Fruit fly (Drosophila melanogaster) whole organism, embryonic: ENCODE data around the gene Or74a.

Experiments used
- Awh ChIP-seq: fragments of 200-800 bp; sonication (Bioruptor generic); IDR thresholded peaks from 2 replicates; pipeline ENCODE4, ENCODE4 v1.3.6; 2022; ENCODE audit warnings: missing biosample characterization, missing genetic modification characterization
- CG10267 ChIP-seq: fragments of 200-800 bp; sonication (Bioruptor generic); optimal IDR thresholded peaks from 2 replicates; lab custom pipeline; 2018; ENCODE audit warnings: missing biosample characterization, mild to moderate bottlenecking, missing genetic modification characterization, moderate library complexity
- CG10959 ChIP-seq: fragments of 200-800 bp; sonication (Bioruptor generic); IDR thresholded peaks from 2 replicates; pipeline ENCODE4 v1.3.6; 2022; ENCODE audit warnings: missing biosample characterization, missing genetic modification characterization
- CG11504 ChIP-seq: fragments of 200-800 bp; sonication (Bioruptor generic); optimal IDR thresholded peaks from 3 replicates; lab custom pipeline; 2019; ENCODE audit warnings: missing biosample characterization, mild to moderate bottlenecking, missing genetic modification characterization, moderate library complexity
- CG12219 ChIP-seq: fragments of 200-800 bp; sonication (Bioruptor generic); optimal IDR thresholded peaks from 3 replicates; lab custom pipeline; 2018; ENCODE audit warnings: missing biosample characterization, mild to moderate bottlenecking, missing genetic modification characterization
- CG14667 ChIP-seq: fragments of 200-800 bp; sonication (Bioruptor generic); IDR thresholded peaks from 2 replicates; pipeline ENCODE4 v1.3.6; 2022; ENCODE audit warnings: missing biosample characterization, missing genetic modification characterization
- CG15696 ChIP-seq: fragments of 200-800 bp; sonication (Bioruptor generic); optimal IDR thresholded peaks from 2 replicates; lab custom pipeline; 2019; ENCODE audit warnings: missing biosample characterization, mild to moderate bottlenecking, missing genetic modification characterization, moderate library complexity
- CG17385 ChIP-seq: fragments of 200-800 bp; sonication (Bioruptor generic); optimal IDR thresholded peaks from 3 replicates; lab custom pipeline; 2018; ENCODE audit warnings: missing biosample characterization, mild to moderate bottlenecking, missing genetic modification characterization
- CG2202 ChIP-seq: fragments of 200-800 bp; sonication (Bioruptor generic); optimal IDR thresholded peaks from 2 replicates; lab custom pipeline; 2018; ENCODE audit warnings: missing biosample characterization, mild to moderate bottlenecking, missing genetic modification characterization
- CG31224 ChIP-seq: fragments of 200-800 bp; sonication (Bioruptor generic); IDR thresholded peaks from 2 replicates; pipeline ENCODE4 v1.3.6; 2022; ENCODE audit warnings: missing biosample characterization, missing genetic modification characterization
- CG31388 ChIP-seq: fragments of 200-800 bp; sonication (Bioruptor generic); optimal IDR thresholded peaks from 2 replicates; lab custom pipeline; 2016; ENCODE audit warnings: missing biosample characterization, missing genetic modification characterization
- CG34224 ChIP-seq: fragments of 200-800 bp; sonication (Bioruptor generic); IDR thresholded peaks from 3 replicates; pipeline ENCODE4 v1.3.6; 2022; ENCODE audit warnings: missing biosample characterization, missing genetic modification characterization; ENCODE audit not compliant: partially characterized antibody
- CG4854 ChIP-seq: fragments of 200-800 bp; sonication (Bioruptor generic); optimal IDR thresholded peaks from 2 replicates; lab custom pipeline; 2016; ENCODE audit warnings: missing biosample characterization, missing genetic modification characterization, inconsistent platforms
- CG6765 ChIP-seq: fragments of 200-800 bp; sonication (Bioruptor generic); optimal IDR thresholded peaks from 3 replicates; lab custom pipeline; 2017; ENCODE audit warnings: missing biosample characterization, mild to moderate bottlenecking, missing genetic modification characterization
- CG7357 ChIP-seq: fragments of 200-800 bp; sonication (Bioruptor generic); IDR thresholded peaks from 3 replicates; pipeline ENCODE4 v1.3.6; 2022; ENCODE audit warnings: missing biosample characterization, missing genetic modification characterization
- CG7963 ChIP-seq: fragments of 200-800 bp; sonication (Bioruptor generic); IDR thresholded peaks from 3 replicates; pipeline ENCODE4 v1.3.6; 2022; ENCODE audit warnings: missing biosample characterization, missing genetic modification characterization; ENCODE audit not compliant: partially characterized antibody
- CG8359 ChIP-seq: fragments of 200-800 bp; sonication (Bioruptor generic); optimal IDR thresholded peaks from 2 replicates; lab custom pipeline; 2017; ENCODE audit warnings: missing biosample characterization, mild to moderate bottlenecking, missing genetic modification characterization, borderline replicate concordance
- CG8924 ChIP-seq: fragments of 200-800 bp; optimal IDR thresholded peaks from 3 replicates; lab custom pipeline; 2019; ENCODE audit warnings: missing biosample characterization, mild to moderate bottlenecking, missing genetic modification characterization, moderate library complexity
- CG9609 ChIP-seq: fragments of 200-800 bp; sonication (Bioruptor generic); optimal IDR thresholded peaks from 3 replicates; lab custom pipeline; 2016; ENCODE audit warnings: missing biosample characterization, missing genetic modification characterization
- E2f1 ChIP-seq: fragments of 200-800 bp; sonication (Bioruptor generic); IDR thresholded peaks from 2 replicates; pipeline ENCODE4 v1.3.6; 2022; ENCODE audit warnings: missing biosample characterization, missing genetic modification characterization
- Lpt ChIP-seq: fragments of >200 bp; optimal IDR thresholded peaks from 2 replicates; lab custom pipeline; 2018; ENCODE audit warnings: missing biosample characterization, missing genetic modification characterization
- Myb ChIP-seq: fragments of 200-800 bp; sonication (Bioruptor generic); optimal IDR thresholded peaks from 2 replicates; lab custom pipeline; 2016; ENCODE audit warnings: missing biosample characterization, missing genetic modification characterization
- NK7.1 ChIP-seq: fragments of 200-800 bp; sonication (Bioruptor generic); optimal IDR thresholded peaks from 3 replicates; lab custom pipeline; 2016; ENCODE audit warnings: missing biosample characterization, missing genetic modification characterization
- Neu2 ChIP-seq: fragments of 200-800 bp; sonication (Bioruptor generic); optimal IDR thresholded peaks from 3 replicates; lab custom pipeline; 2016; ENCODE audit warnings: missing biosample characterization, missing genetic modification characterization, borderline replicate concordance
- Nf-YA ChIP-seq: fragments of 200-800 bp; sonication (Bioruptor generic); IDR thresholded peaks from 2 replicates; pipeline ENCODE4 v1.3.6; 2022; ENCODE audit warnings: missing biosample characterization, missing genetic modification characterization
- Optix ChIP-seq: fragments of 200-800 bp; sonication (Bioruptor generic); IDR thresholded peaks from 3 replicates; pipeline ENCODE4 v1.3.6; 2022; ENCODE audit warnings: missing biosample characterization, missing genetic modification characterization
- PHDP ChIP-seq: fragments of 200-800 bp; sonication (Bioruptor generic); optimal IDR thresholded peaks from 3 replicates; lab custom pipeline; 2018; ENCODE audit warnings: missing biosample characterization, mild to moderate bottlenecking, missing genetic modification characterization, moderate library complexity
- Taf1 ChIP-seq: fragments of 200-800 bp; sonication (Bioruptor generic); IDR thresholded peaks from 2 replicates; pipeline ENCODE4 v1.3.6; 2022; ENCODE audit warnings: missing biosample characterization, missing genetic modification characterization
- aop ChIP-seq: fragments of 200-800 bp; sonication (Bioruptor generic); IDR thresholded peaks from 2 replicates; pipeline ENCODE4 v1.3.6; 2022; ENCODE audit warnings: missing biosample characterization, missing genetic modification characterization
- bowl ChIP-seq: fragments of 200-800 bp; sonication (Bioruptor generic); IDR thresholded peaks from 2 replicates; pipeline ENCODE4 v1.3.6; 2022; ENCODE audit warnings: missing biosample characterization, missing genetic modification characterization
- cwo ChIP-seq: fragments of 200-800 bp; sonication (Bioruptor generic); optimal IDR thresholded peaks from 3 replicates; lab custom pipeline; 2017; ENCODE audit warnings: missing biosample characterization, missing genetic modification characterization, mild to moderate bottlenecking, moderate library complexity, missing genetic modification reagents
- dm ChIP-seq: fragments of 200-800 bp; sonication (Bioruptor generic); optimal IDR thresholded peaks from 3 replicates; lab custom pipeline; 2016; ENCODE audit warnings: missing biosample characterization, missing genetic modification characterization
- gsb ChIP-seq: fragments of 200-800 bp; sonication (Bioruptor generic); IDR thresholded peaks from 2 replicates; pipeline ENCODE4 v1.3.6; 2022; ENCODE audit warnings: missing biosample characterization, missing genetic modification characterization
- gsb-n ChIP-seq: fragments of 200-800 bp; sonication (Bioruptor generic); optimal IDR thresholded peaks from 3 replicates; lab custom pipeline; 2018; ENCODE audit warnings: missing biosample characterization, mild to moderate bottlenecking, missing genetic modification characterization
- kni ChIP-seq: fragments of 200-800 bp; sonication (Bioruptor generic); optimal IDR thresholded peaks from 3 replicates; lab custom pipeline; 2017; ENCODE audit warnings: mild to moderate bottlenecking, missing biosample characterization, missing genetic modification reagents, missing genetic modification characterization
- knrl ChIP-seq: fragments of 200-800 bp; sonication (Bioruptor generic); IDR thresholded peaks from 3 replicates; pipeline ENCODE4 v1.3.6; 2022; ENCODE audit warnings: missing biosample characterization, missing genetic modification characterization; ENCODE audit not compliant: partially characterized antibody
- psq ChIP-seq: fragments of 200-800 bp; sonication (Bioruptor generic); optimal IDR thresholded peaks from 2 replicates; lab custom pipeline; 2017; ENCODE audit warnings: missing biosample characterization, missing genetic modification characterization
- pzg ChIP-seq: fragments of 200-800 bp; sonication (Bioruptor generic); optimal IDR thresholded peaks from 3 replicates; lab custom pipeline; 2018; ENCODE audit warnings: missing biosample characterization, mild to moderate bottlenecking, missing genetic modification characterization, moderate library complexity
- schlank ChIP-seq: fragments of 200-800 bp; sonication (Bioruptor generic); optimal IDR thresholded peaks from 2 replicates; lab custom pipeline; 2018; ENCODE audit warnings: missing biosample characterization, mild to moderate bottlenecking, missing genetic modification characterization
- shn ChIP-seq: fragments of 200-800 bp; sonication (Bioruptor generic); optimal IDR thresholded peaks from 3 replicates; lab custom pipeline; 2016; ENCODE audit warnings: missing biosample characterization, missing genetic modification characterization
- ssp ChIP-seq: fragments of 200-800 bp; sonication (Bioruptor generic); IDR thresholded peaks from 2 replicates; pipeline ENCODE4 v1.3.6; 2022; ENCODE audit warnings: missing biosample characterization, missing genetic modification characterization
- vvl ChIP-seq: fragments of 200-800 bp; sonication (Bioruptor generic); IDR thresholded peaks from 2 replicates; pipeline ENCODE4 v1.3.6; 2022; ENCODE audit warnings: missing biosample characterization, missing genetic modification characterization
- zen ChIP-seq: fragments of 200-800 bp; sonication (Bioruptor generic); optimal IDR thresholded peaks from 3 replicates; lab custom pipeline; 2018; ENCODE audit warnings: missing biosample characterization, mild to moderate bottlenecking, missing genetic modification characterization, moderate library complexity

The Or74a gene

dm6 chr3L:17352812-17353211, 23.8 kb upstream of the Or74a start (continued):
- peak; percentile 36 for TF ChIP-seq CG10267 (tag; lab: Kevin White, UChicago)
- no peak for TF ChIP-seq Taf1
- TF ChIP-seq dm (GFP tag; lab: Kevin White, UChicago): peak; percentile 79
- no peak for TF ChIP-seq CG12219 (GFP tag; lab: Kevin White, UChicago)
- TF ChIP-seq shn (GFP tag; lab: Kevin White, UChicago): no peak
- peak; percentile 53 for TF ChIP-seq Myb
- TF ChIP-seq cwo (GFP tag; lab: Kevin White, UChicago): no peak
- no peak for TF ChIP-seq gsb-n (tag; lab: Kevin White, UChicago)
- TF ChIP-seq knrl: peak; percentile 30; the same call in 1 of the 3 replicates
- no peak for TF ChIP-seq kni (GFP tag; lab: Kevin White, UChicago)
- TF ChIP-seq CG10959 (GFP tag; lab: Robert Waterston, UW): no peak
- no peak for TF ChIP-seq schlank (tag; lab: Kevin White, UChicago)
- peak; percentile 64 for TF ChIP-seq CG8924
- no peak for TF ChIP-seq CG14667 (GFP tag; lab: Robert Waterston, UW)
- peak; percentile 61 for TF ChIP-seq zen
- TF ChIP-seq gsb (GFP tag; lab: Robert Waterston, UW): no peak
- TF ChIP-seq NK7.1 (GFP tag; lab: Kevin White, UChicago): no peak
- TF ChIP-seq PHDP (tag; lab: Kevin White, UChicago): no peak
- peak; percentile 60 for TF ChIP-seq vvl
- TF ChIP-seq CG8359 (GFP tag; lab: Kevin White, UChicago): no peak
- TF ChIP-seq aop: no peak
- no peak for TF ChIP-seq CG11504
- TF ChIP-seq CG7357 (GFP tag; lab: Robert Waterston, UW): no peak
- no peak for TF ChIP-seq CG2202 (tag; lab: Kevin White, UChicago)
- no peak for TF ChIP-seq ssp (GFP tag; lab: Robert Waterston, UW)
- TF ChIP-seq CG31388 (GFP tag; lab: Kevin White, UChicago): no peak
- peak; percentile 89 for TF ChIP-seq CG4854 (GFP tag; lab: Kevin White, UChicago)
- TF ChIP-seq Neu2: no peak
- peak; percentile 84 for TF ChIP-seq pzg (GFP tag; lab: Kevin White, UChicago)
- TF ChIP-seq Nf-YA (GFP tag; lab: Robert Waterston, UW): no peak
- no peak for TF ChIP-seq bowl (GFP tag; lab: Robert Waterston, UW)
- no peak for TF ChIP-seq Optix (GFP tag; lab: Robert Waterston, UW)
- TF ChIP-seq CG6765 (GFP tag; lab: Kevin White, UChicago): no peak
- no peak for TF ChIP-seq E2f1 (GFP tag; lab: Robert Waterston, UW)
- TF ChIP-seq Awh (GFP tag; lab: Robert Waterston, UW): no peak
- no peak for TF ChIP-seq CG15696 (tag; lab: Kevin White, UChicago)
- no peak for TF ChIP-seq Lpt (GFP tag; lab: Kevin White, UChicago)
- no peak for TF ChIP-seq CG7963 (GFP tag; lab: Robert Waterston, UW)
- no peak for TF ChIP-seq CG9609
- TF ChIP-seq CG34224: no peak
- TF ChIP-seq psq (GFP tag; lab: Kevin White, UChicago): no peak
- TF ChIP-seq CG17385 (GFP tag; lab: Kevin White, UChicago): no peak
- no peak for TF ChIP-seq CG31224 (GFP tag; lab: Robert Waterston, UW)
